Worm (Caenorhabditis elegans) whole organism, L4 larva: ENCODE measurements around the gene Y41D4B.17.
A peak's percentile ranks its signal among the peaks of the same experiment; 100 is the strongest.

Experiments
- F10B5.3 ChIP-seq: sonication (generic microtip); optimal IDR thresholded peaks from 2 replicates; lab custom pipeline; 2016; ENCODE audit warnings: mild to moderate bottlenecking, missing genetic modification characterization, missing compliant biosample characterization
- F26F4.8 ChIP-seq: fragments of 200-800 bp; sonication (Bioruptor generic); conservative IDR thresholded peaks from 2 replicates; pipeline ENCODE4 v1.3.6; 2022; ENCODE audit warnings: missing genetic modification characterization, missing compliant biosample characterization
- F37D6.2 ChIP-seq: sonication (generic microtip); optimal IDR thresholded peaks from 2 replicates; lab custom pipeline; 2016; ENCODE audit warnings: mild to moderate bottlenecking, missing genetic modification characterization, missing compliant biosample characterization
- F49E8.2 ChIP-seq: sonication (generic microtip); optimal IDR thresholded peaks from 2 replicates; lab custom pipeline; 2016; ENCODE audit warnings: missing compliant biosample characterization, mild to moderate bottlenecking, missing genetic modification characterization, borderline replicate concordance
- T26A8.4 ChIP-seq: fragments of 200-800 bp; sonication (Bioruptor generic); IDR thresholded peaks from 2 replicates; pipeline ENCODE4 v1.3.6; 2022; ENCODE audit warnings: missing genetic modification characterization, missing compliant biosample characterization
- Y105C5A.15 ChIP-seq: fragments of 200-800 bp; sonication (Bioruptor generic); IDR thresholded peaks from 2 replicates; pipeline ENCODE4 v1.3.6; 2022; ENCODE audit warnings: missing genetic modification characterization, missing compliant biosample characterization
- Y48G9A.11 ChIP-seq: fragments of 200-800 bp; sonication (Bioruptor generic); IDR thresholded peaks from 2 replicates; pipeline ENCODE4 v1.3.6; 2022; ENCODE audit warnings: missing genetic modification reagents, missing genetic modification characterization, missing compliant biosample characterization
- Y5F2A.4 ChIP-seq: fragments of 200-800 bp; sonication (Bioruptor generic); optimal IDR thresholded peaks from 2 replicates; lab custom pipeline; 2018; ENCODE audit warnings: mild to moderate bottlenecking, missing genetic modification characterization, missing compliant biosample characterization
- ceh-20 ChIP-seq: fragments of 200-800 bp; sonication (Bioruptor generic); IDR thresholded peaks from 2 replicates; pipeline ENCODE4 v1.3.6; 2022; ENCODE audit warnings: missing genetic modification reagents, missing genetic modification characterization, missing compliant biosample characterization
- ceh-28 ChIP-seq: fragments of 150-350 bp; optimal IDR thresholded peaks from 2 replicates; lab custom pipeline; 2014; ENCODE audit warnings: missing biosample characterization, missing genetic modification reagents, missing genetic modification characterization
- ceh-44 ChIP-seq: fragments of 200-800 bp; sonication (Bioruptor generic); IDR thresholded peaks from 2 replicates; pipeline ENCODE4 v1.3.6; 2022; ENCODE audit warnings: missing genetic modification reagents, missing genetic modification characterization, missing compliant biosample characterization
- ceh-62 ChIP-seq: sonication (generic microtip); optimal IDR thresholded peaks from 2 replicates; lab custom pipeline; 2017; ENCODE audit warnings: missing biosample characterization, missing genetic modification characterization
- ceh-82 ChIP-seq: sonication (generic microtip); optimal IDR thresholded peaks from 2 replicates; lab custom pipeline; 2017; ENCODE audit warnings: missing biosample characterization, missing genetic modification characterization
- ctbp-1 ChIP-seq: fragments of 200-800 bp; sonication (Bioruptor generic); IDR thresholded peaks from 2 replicates; pipeline ENCODE4 v1.3.6; 2022; ENCODE audit warnings: missing genetic modification reagents, missing genetic modification characterization, missing compliant biosample characterization
- daf-19 ChIP-seq: fragments of 200-800 bp; sonication (Bioruptor generic); conservative IDR thresholded peaks from 2 replicates; pipeline ENCODE4 v1.3.6; 2022; ENCODE audit warnings: missing genetic modification characterization, missing compliant biosample characterization
- dmd-6 ChIP-seq: fragments of 200-800 bp; sonication (Bioruptor generic); IDR thresholded peaks from 2 replicates; pipeline ENCODE4 v1.3.6; 2022; ENCODE audit warnings: missing genetic modification reagents, missing genetic modification characterization, missing compliant biosample characterization
- dmd-8 ChIP-seq: fragments of 200-800 bp; sonication (Bioruptor generic); IDR thresholded peaks from 2 replicates; pipeline ENCODE4 v1.3.6; 2022; ENCODE audit warnings: missing genetic modification characterization, missing compliant biosample characterization
- dpl-1 ChIP-seq: fragments of 150-350 bp; optimal IDR thresholded peaks from 2 replicates; lab custom pipeline; 2014; ENCODE audit warnings: missing biosample characterization, missing genetic modification reagents, missing genetic modification characterization
- dve-1 ChIP-seq: sonication (generic microtip); optimal IDR thresholded peaks from 2 replicates; lab custom pipeline; 2017; ENCODE audit warnings: antibody characterized with exemption, mild to moderate bottlenecking, missing genetic modification characterization, missing compliant biosample characterization; ENCODE audit not compliant: insufficient read depth
- egl-27 ChIP-seq: sonication (generic microtip); optimal IDR thresholded peaks from 3 replicates; lab custom pipeline; 2017; ENCODE audit warnings: missing biosample characterization, missing genetic modification reagents, missing genetic modification characterization
- egl-43 ChIP-seq: fragments of 200-800 bp; sonication (Bioruptor generic); IDR thresholded peaks from 2 replicates; pipeline ENCODE4 v1.3.6; 2022; ENCODE audit warnings: missing genetic modification reagents, missing genetic modification characterization, missing compliant biosample characterization
- gei-8 ChIP-seq: fragments of 200-800 bp; sonication (Bioruptor generic); optimal IDR thresholded peaks from 2 replicates; lab custom pipeline; 2018; ENCODE audit warnings: mild to moderate bottlenecking, missing genetic modification characterization, missing compliant biosample characterization
- hlh-11 ChIP-seq: fragments of 200-800 bp; sonication (Bioruptor generic); optimal IDR thresholded peaks from 2 replicates; lab custom pipeline; 2018; ENCODE audit warnings: mild to moderate bottlenecking, missing genetic modification characterization, missing compliant biosample characterization
- hlh-30 ChIP-seq: sonication (generic microtip); optimal IDR thresholded peaks from 2 replicates; lab custom pipeline; 2017; ENCODE audit warnings: antibody characterized with exemption, mild to moderate bottlenecking, missing genetic modification characterization, missing compliant biosample characterization; ENCODE audit not compliant: insufficient read depth
- lin-13 ChIP-seq: fragments of 150-350 bp; optimal IDR thresholded peaks from 2 replicates; lab custom pipeline; 2014; ENCODE audit warnings: missing biosample characterization, missing genetic modification reagents, missing genetic modification characterization
- lin-29 ChIP-seq: fragments of 200-800 bp; sonication (Bioruptor generic); IDR thresholded peaks from 2 replicates; pipeline ENCODE4 v1.3.6; 2022; ENCODE audit warnings: missing genetic modification reagents, missing genetic modification characterization, missing compliant biosample characterization
- lin-38 ChIP-seq: fragments of 200-800 bp; sonication (Bioruptor generic); IDR thresholded peaks from 2 replicates; pipeline ENCODE4 v1.3.6; 2022; ENCODE audit warnings: missing genetic modification reagents, missing genetic modification characterization, missing compliant biosample characterization
- lir-3 ChIP-seq: sonication (generic microtip); optimal IDR thresholded peaks from 2 replicates; lab custom pipeline; 2016; ENCODE audit warnings: mild to moderate bottlenecking, missing genetic modification characterization, missing compliant biosample characterization
- lsy-2 ChIP-seq, 2 experiments: fragments of 150-350 bp in 1 of 2; sonication (generic microtip) in 1 of 2; optimal IDR thresholded peaks; 2 replicates each; lab custom pipeline; 2014 to 2017; ENCODE audit warnings: missing biosample characterization in 2 of 2, missing genetic modification characterization in 2 of 2
- mdt-29 ChIP-seq: fragments of 200-800 bp; sonication (Bioruptor generic); IDR thresholded peaks from 2 replicates; pipeline ENCODE4 v1.3.6; 2022; ENCODE audit warnings: missing genetic modification reagents, missing genetic modification characterization, missing compliant biosample characterization
- mep-1 ChIP-seq: fragments of 150-350 bp; sonication (generic microtip); optimal IDR thresholded peaks from 3 replicates; lab custom pipeline; 2014; ENCODE audit warnings: missing biosample characterization, missing genetic modification characterization
- mes-2 ChIP-seq: sonication (generic microtip); optimal IDR thresholded peaks from 2 replicates; lab custom pipeline; 2016; ENCODE audit warnings: missing genotype, mild to moderate bottlenecking, missing genetic modification characterization, missing compliant biosample characterization; ENCODE audit not compliant: poor library complexity, severe bottlenecking
- mxl-3 ChIP-seq: fragments of 200-800 bp; sonication (Bioruptor generic); optimal IDR thresholded peaks from 2 replicates; lab custom pipeline; 2018; ENCODE audit warnings: mild to moderate bottlenecking, missing genetic modification characterization, missing compliant biosample characterization
- nhr-237 ChIP-seq: sonication (generic microtip); optimal IDR thresholded peaks from 2 replicates; lab custom pipeline; 2017; ENCODE audit warnings: missing biosample characterization, missing genetic modification characterization
- nhr-25 ChIP-seq: sonication (generic microtip); optimal IDR thresholded peaks from 2 replicates; lab custom pipeline; 2017; ENCODE audit warnings: missing genetic modification characterization, mild to moderate bottlenecking, missing compliant biosample characterization, antibody characterized with exemption, moderate library complexity, borderline replicate concordance; ENCODE audit not compliant: insufficient read depth
- nhr-41 ChIP-seq: fragments of 200-800 bp; sonication (Bioruptor generic); IDR thresholded peaks from 2 replicates; pipeline ENCODE4 v1.3.6; 2022; ENCODE audit warnings: missing genetic modification reagents, missing genetic modification characterization, missing compliant biosample characterization
- nhr-77 ChIP-seq: fragments of 150-350 bp; optimal IDR thresholded peaks from 2 replicates; lab custom pipeline; 2014; ENCODE audit warnings: missing biosample characterization, missing genetic modification characterization
- pha-4 ChIP-seq, 2 experiments: fragments of 150-350 bp in 1 of 2; fragments of 200-800 bp in 1 of 2; sonication (Bioruptor generic) in 1 of 2; IDR thresholded peaks in 1 of 2; optimal IDR thresholded peaks in 1 of 2; 2 replicates each; pipeline versions ENCODE4 v1.3.6 to Lab custom; 2014 to 2022; ENCODE audit warnings: missing genetic modification characterization in 2 of 2, missing genetic modification reagents in 2 of 2, missing biosample characterization in 1 of 2, missing compliant biosample characterization in 1 of 2
- pqm-1 ChIP-seq: sonication (generic microtip); optimal IDR thresholded peaks from 2 replicates; lab custom pipeline; 2017; ENCODE audit warnings: missing biosample characterization, missing genetic modification characterization
- rbr-2 ChIP-seq: sonication (generic microtip); optimal IDR thresholded peaks from 2 replicates; lab custom pipeline; 2016; ENCODE audit warnings: missing genotype, missing genetic modification characterization, missing compliant biosample characterization
- snpc-1.2 ChIP-seq: fragments of 200-800 bp; sonication (Bioruptor generic); IDR thresholded peaks from 2 replicates; pipeline ENCODE4 v1.3.6; 2022; ENCODE audit warnings: missing genetic modification reagents, missing genetic modification characterization, missing compliant biosample characterization
- spr-1 ChIP-seq: sonication (generic microtip); optimal IDR thresholded peaks from 2 replicates; lab custom pipeline; 2016; ENCODE audit warnings: mild to moderate bottlenecking, missing genetic modification characterization, missing compliant biosample characterization
- spr-3 ChIP-seq: fragments of 200-800 bp; sonication (Bioruptor generic); optimal IDR thresholded peaks from 2 replicates; lab custom pipeline; 2018; ENCODE audit warnings: mild to moderate bottlenecking, missing genetic modification characterization, missing compliant biosample characterization
- tra-1 ChIP-seq: fragments of 200-800 bp; sonication (Bioruptor generic); IDR thresholded peaks from 2 replicates; pipeline ENCODE4 v1.3.6; 2022; ENCODE audit warnings: missing genetic modification reagents, missing genetic modification characterization, missing compliant biosample characterization
- unc-130 ChIP-seq: sonication (generic microtip); optimal IDR thresholded peaks from 2 replicates; lab custom pipeline; 2016; ENCODE audit warnings: missing genetic modification reagents, missing genetic modification characterization, missing compliant biosample characterization
- unc-62 ChIP-seq, 3 experiments: fragments of 150-350 bp in 1 of 3; sonication (generic microtip); optimal IDR thresholded peaks in 2 of 3; peaks in 1 of 3; 1 replicate in 1 of 3; 2 replicates in 2 of 3; lab custom pipeline; 2014 to 2017; ENCODE audit warnings: missing biosample characterization in 3 of 3, missing genetic modification characterization in 3 of 3, missing genetic modification reagents in 3 of 3, missing genotype in 1 of 3
- vab-7 ChIP-seq: fragments of 200-800 bp; sonication (Bioruptor generic); IDR thresholded peaks from 2 replicates; pipeline ENCODE4 v1.3.6; 2022; ENCODE audit warnings: missing genetic modification reagents, missing genetic modification characterization, missing compliant biosample characterization
- zip-11 ChIP-seq: fragments of 200-800 bp; sonication (Bioruptor generic); IDR thresholded peaks from 2 replicates; pipeline ENCODE4 v1.3.6; 2022; ENCODE audit warnings: missing genetic modification characterization, missing compliant biosample characterization

Gene Y41D4B.17

ce11 chrIV:1595802-1596201 is 35.9 kb downstream of the Y41D4B.17 start, which contains the start of gene npp-8 (continued):
- TF ChIP-seq egl-43: peak; percentile 61; the same call in 1 of the 2 replicates
- TF ChIP-seq pqm-1 (tag; lab: Kevin White, UChicago): peak; percentile 30
- TF ChIP-seq ceh-44 (GFP tag; lab: Robert Waterston, UW): 0 out of 2 replicates have a peak, but pooled peaks have one; percentile 22
- peak; percentile 59 for TF ChIP-seq F37D6.2 (tag; lab: Kevin White, UChicago)
- TF ChIP-seq egl-27 (tag; lab: Kevin White, UChicago): no peak
- TF ChIP-seq spr-1 (tag; lab: Kevin White, UChicago): peak; percentile 83
- TF ChIP-seq dve-1 (tag; lab: Kevin White, UChicago): peak; percentile 91
- peak; percentile 27; the same call in 1 of the 2 replicates for TF ChIP-seq mdt-29 (GFP tag; lab: Robert Waterston, UW)
- no peak for TF ChIP-seq ceh-28 (tag; lab: Kevin White, UChicago)
- TF ChIP-seq lir-3 (tag; lab: Kevin White, UChicago): no peak
- TF ChIP-seq F49E8.2 (tag; lab: Kevin White, UChicago): peak; percentile 70
- TF ChIP-seq zip-11 (GFP tag; lab: Robert Waterston, UW): no peak
- peak; percentile 33 for TF ChIP-seq F10B5.3
- TF ChIP-seq mxl-3 (GFP tag; lab: Kevin White, UChicago): peak; percentile 64
- TF ChIP-seq Y48G9A.11 (GFP tag; lab: Robert Waterston, UW): peak; percentile 27; the same call in 1 of the 2 replicates
- peak; percentile 90 for TF ChIP-seq mep-1 (tag; lab: Kevin White, UChicago)
- peak; percentile 99 for TF ChIP-seq hlh-11 (tag; lab: Kevin White, UChicago)
- peak; percentile 67 for TF ChIP-seq nhr-25 (tag; lab: Kevin White, UChicago)
- peak; percentile 57; the same call in 1 of the 2 replicates for TF ChIP-seq snpc-1.2 (GFP tag; lab: Robert Waterston, UW)
- TF ChIP-seq hlh-30 (tag; lab: Kevin White, UChicago): peak; percentile 90
- TF ChIP-seq T26A8.4 (GFP tag; lab: Robert Waterston, UW): peak; percentile 86
- TF ChIP-seq unc-130 (GFP tag; lab: Kevin White, UChicago): peak; percentile 93
- peak in 1 of 2 experiments; percentile 98 for TF ChIP-seq unc-62 (GFP tag; optimal IDR thresholded peaks at IDR 0.05 in 1 of 2; lab: Kevin White, UChicago)
- no peak for TF ChIP-seq unc-62 (tag; optimal IDR thresholded peaks at IDR 0.05; lab: Kevin White, UChicago)
- peak; percentile 97 for TF ChIP-seq mes-2 (tag; lab: Kevin White, UChicago)
- TF ChIP-seq pha-4 (GFP tag; IDR thresholded peaks at IDR 0.05; lab: Robert Waterston, UW): peak; percentile 86
- no peak for TF ChIP-seq pha-4 (tag; optimal IDR thresholded peaks at IDR 0.05; lab: Kevin White, UChicago)
- no peak for TF ChIP-seq Y105C5A.15
- TF ChIP-seq daf-19 (GFP tag; lab: Robert Waterston, UW): no peak
- TF ChIP-seq spr-3 (GFP tag; lab: Kevin White, UChicago): peak; percentile 86
- no peak for TF ChIP-seq nhr-237 (tag; lab: Kevin White, UChicago)
- TF ChIP-seq ceh-82: no peak
- peak; percentile 91 for TF ChIP-seq lin-13 (GFP tag; lab: Kevin White, UChicago)
- no peak for TF ChIP-seq ceh-62 (tag; lab: Kevin White, UChicago)
- TF ChIP-seq dmd-6 (GFP tag; lab: Robert Waterston, UW): peak; percentile 79
- no peak for TF ChIP-seq nhr-41
- TF ChIP-seq nhr-77 (tag; lab: Kevin White, UChicago): peak; percentile 81
- TF ChIP-seq ceh-20 (GFP tag; lab: Robert Waterston, UW): peak; percentile 82
- TF ChIP-seq dmd-8 (GFP tag; lab: Robert Waterston, UW): no peak
- peak; percentile 60; the same call in 1 of the 2 replicates for TF ChIP-seq tra-1 (GFP tag; lab: Robert Waterston, UW)
- TF ChIP-seq Y5F2A.4 (GFP tag; lab: Kevin White, UChicago): no peak
- peak; percentile 74 for TF ChIP-seq vab-7 (GFP tag; lab: Robert Waterston, UW)
- TF ChIP-seq lin-38: peak; percentile 90
- peak in 1 of 2 experiments; percentile 88 for TF ChIP-seq lsy-2 (tag; optimal IDR thresholded peaks at IDR 0.05; lab: Kevin White, UChicago)
- no peak for TF ChIP-seq F26F4.8 (GFP tag; lab: Robert Waterston, UW)
- TF ChIP-seq ctbp-1 (GFP tag; lab: Robert Waterston, UW): peak; percentile 74; the same call in 1 of the 2 replicates
- TF ChIP-seq rbr-2 (tag; lab: Kevin White, UChicago): peak; percentile 88
- peak; percentile 40 for TF ChIP-seq gei-8 (GFP tag; lab: Kevin White, UChicago)
- 0 out of 2 replicates have a peak, but pooled peaks have one; percentile 58 for TF ChIP-seq lin-29 (GFP tag; lab: Robert Waterston, UW)
- peak; percentile 89 for TF ChIP-seq dpl-1 (GFP tag; lab: Kevin White, UChicago)
